Worm (Caenorhabditis elegans) whole organism, young adult: ENCODE measurements around the gene C54D10.9.

ENCODE experiments used
- B0019.2 ChIP-seq: fragments of 200-800 bp; sonication (Bioruptor generic); conservative IDR thresholded peaks from 2 replicates; pipeline ENCODE4 v1.3.6; 2022; ENCODE audit warnings: missing genetic modification reagents, missing genetic modification characterization, missing compliant biosample characterization
- B0261.1 ChIP-seq: sonication (generic microtip); optimal IDR thresholded peaks from 2 replicates; lab custom pipeline; 2016; ENCODE audit warnings: mild to moderate bottlenecking, missing genetic modification characterization, moderate library complexity, missing compliant biosample characterization
- K11D2.4 ChIP-seq: fragments of 200-800 bp; sonication (Bioruptor generic); IDR thresholded peaks from 2 replicates; pipeline ENCODE4 v1.3.6; 2022; ENCODE audit warnings: missing genetic modification reagents, missing genetic modification characterization, missing compliant biosample characterization
- T07F8.4 ChIP-seq: sonication (generic microtip); optimal IDR thresholded peaks from 2 replicates; lab custom pipeline; 2016; ENCODE audit warnings: mild to moderate bottlenecking, missing genetic modification characterization, moderate library complexity, missing compliant biosample characterization
- Y53G8AR.9 ChIP-seq: fragments of 200-800 bp; sonication (Bioruptor generic); conservative IDR thresholded peaks from 2 replicates; pipeline ENCODE4 v1.3.6; 2022; ENCODE audit warnings: missing genetic modification reagents, missing genetic modification characterization, missing compliant biosample characterization
- Y56A3A.18 ChIP-seq: fragments of 200-800 bp; sonication (Bioruptor generic); IDR thresholded peaks from 2 replicates; pipeline ENCODE4 v1.3.6; 2022; ENCODE audit warnings: missing genetic modification reagents, missing genetic modification characterization, missing compliant biosample characterization
- ZK185.1 ChIP-seq: sonication (generic microtip); optimal IDR thresholded peaks from 2 replicates; lab custom pipeline; 2016; ENCODE audit warnings: mild to moderate bottlenecking, missing genetic modification characterization, missing compliant biosample characterization; ENCODE audit not compliant: poor library complexity, severe bottlenecking
- atf-7 ChIP-seq: sonication (generic microtip); optimal IDR thresholded peaks from 2 replicates; lab custom pipeline; 2017; ENCODE audit warnings: mild to moderate bottlenecking, missing genetic modification characterization, missing compliant biosample characterization
- bed-1 ChIP-seq: fragments of 200-800 bp; sonication (Bioruptor generic); IDR thresholded peaks from 2 replicates; pipeline ENCODE4 v1.3.6; 2022; ENCODE audit warnings: missing genetic modification reagents, missing genetic modification characterization, missing compliant biosample characterization
- cebp-1 ChIP-seq, 2 experiments: fragments of 200-800 bp in 1 of 2; sonication (Bioruptor generic) in 1 of 2; sonication (generic microtip) in 1 of 2; IDR thresholded peaks in 1 of 2; optimal IDR thresholded peaks in 1 of 2; 2 replicates each; pipeline versions ENCODE4 v1.3.6 to Lab custom; 2017 to 2022; ENCODE audit warnings: missing compliant biosample characterization in 2 of 2, missing genetic modification characterization in 2 of 2, mild to moderate bottlenecking in 1 of 2, missing genetic modification reagents in 1 of 2, moderate library complexity in 1 of 2
- cebp-2 ChIP-seq: fragments of 200-800 bp; sonication (Bioruptor generic); IDR thresholded peaks from 2 replicates; pipeline ENCODE4 v1.3.6; 2022; ENCODE audit warnings: missing genetic modification characterization, missing compliant biosample characterization
- ceh-27 ChIP-seq: fragments of 200-800 bp; sonication (Bioruptor generic); optimal IDR thresholded peaks from 2 replicates; lab custom pipeline; 2018; ENCODE audit warnings: mild to moderate bottlenecking, missing genetic modification characterization, moderate library complexity, missing compliant biosample characterization
- ceh-58 ChIP-seq: fragments of 200-800 bp; sonication (Bioruptor generic); IDR thresholded peaks from 2 replicates; pipeline ENCODE4 v1.3.6; 2022; ENCODE audit warnings: missing genetic modification characterization, missing compliant biosample characterization
- egrh-3 ChIP-seq: fragments of 200-800 bp; sonication (Bioruptor generic); IDR thresholded peaks from 2 replicates; pipeline ENCODE4 v1.3.6; 2022; ENCODE audit warnings: missing genetic modification reagents, missing genetic modification characterization, missing compliant biosample characterization
- ets-4 ChIP-seq: fragments of 200-800 bp; sonication (Bioruptor generic); optimal IDR thresholded peaks from 2 replicates; lab custom pipeline; 2018; ENCODE audit warnings: mild to moderate bottlenecking, missing genetic modification characterization, missing compliant biosample characterization
- hlh-12 ChIP-seq: sonication (generic microtip); optimal IDR thresholded peaks from 2 replicates; lab custom pipeline; 2016; ENCODE audit warnings: missing genetic modification characterization, missing compliant biosample characterization
- hlh-26 ChIP-seq: fragments of 200-800 bp; sonication (Bioruptor generic); conservative IDR thresholded peaks from 2 replicates; pipeline ENCODE4 v1.3.6; 2022; ENCODE audit warnings: missing genetic modification reagents, missing genetic modification characterization, missing compliant biosample characterization
- hmg-1.2 ChIP-seq: fragments of 200-800 bp; sonication (Bioruptor generic); IDR thresholded peaks from 2 replicates; pipeline ENCODE4 v1.3.6; 2022; ENCODE audit warnings: missing genetic modification reagents, missing genetic modification characterization, missing compliant biosample characterization
- hmg-20 ChIP-seq: fragments of 200-800 bp; sonication (Bioruptor generic); IDR thresholded peaks from 2 replicates; pipeline ENCODE4 v1.3.6; 2022; ENCODE audit warnings: missing genetic modification reagents, missing genetic modification characterization, missing compliant biosample characterization
- hsf-1 ChIP-seq: fragments of 200-800 bp; sonication (Bioruptor generic); IDR thresholded peaks from 2 replicates; pipeline ENCODE4 v1.3.6; 2022; ENCODE audit warnings: missing genetic modification reagents, missing genetic modification characterization, missing compliant biosample characterization
- lag-1 ChIP-seq: fragments of 200-800 bp; sonication (Bioruptor generic); IDR thresholded peaks from 2 replicates; pipeline ENCODE4 v1.3.6; 2022; ENCODE audit warnings: missing genetic modification reagents, missing genetic modification characterization, missing compliant biosample characterization
- madf-10 ChIP-seq: sonication (generic microtip); optimal IDR thresholded peaks from 2 replicates; lab custom pipeline; 2016; ENCODE audit warnings: mild to moderate bottlenecking, missing genetic modification characterization, missing compliant biosample characterization
- nhr-120 ChIP-seq: fragments of 200-800 bp; sonication (Bioruptor generic); IDR thresholded peaks from 2 replicates; pipeline ENCODE4 v1.3.6; 2022; ENCODE audit warnings: missing genetic modification characterization, missing compliant biosample characterization
- nhr-179 ChIP-seq: sonication (generic microtip); optimal IDR thresholded peaks from 2 replicates; lab custom pipeline; 2016; ENCODE audit warnings: mild to moderate bottlenecking, missing genetic modification characterization, missing compliant biosample characterization
- nhr-90 ChIP-seq: sonication (generic microtip); optimal IDR thresholded peaks from 2 replicates; lab custom pipeline; 2016; ENCODE audit warnings: missing genotype, mild to moderate bottlenecking, missing genetic modification characterization, missing compliant biosample characterization
- pha-4 ChIP-seq: fragments of 150-350 bp; sonication (generic microtip); optimal IDR thresholded peaks from 2 replicates; lab custom pipeline; 2014; ENCODE audit warnings: missing biosample characterization, missing genetic modification reagents, missing genetic modification characterization
- sdz-38 ChIP-seq: sonication (generic microtip); optimal IDR thresholded peaks from 2 replicates; lab custom pipeline; 2016; ENCODE audit warnings: missing genotype, missing genetic modification characterization, missing compliant biosample characterization
- sea-2 ChIP-seq: fragments of 200-800 bp; sonication (Bioruptor generic); IDR thresholded peaks from 2 replicates; pipeline ENCODE4 v1.3.6; 2022; ENCODE audit warnings: missing genetic modification characterization, missing compliant biosample characterization
- somi-1 ChIP-seq: fragments of 200-800 bp; sonication (Bioruptor generic); optimal IDR thresholded peaks from 2 replicates; lab custom pipeline; 2018; ENCODE audit warnings: mild to moderate bottlenecking, missing genetic modification characterization, missing compliant biosample characterization
- sptf-2 ChIP-seq: fragments of 200-800 bp; sonication (Bioruptor generic); optimal IDR thresholded peaks from 2 replicates; lab custom pipeline; 2018; ENCODE audit warnings: mild to moderate bottlenecking, missing genetic modification characterization, missing compliant biosample characterization
- unc-130 ChIP-seq: sonication (generic microtip); optimal IDR thresholded peaks from 2 replicates; lab custom pipeline; 2016; ENCODE audit warnings: missing genetic modification reagents, missing genetic modification characterization, missing compliant biosample characterization
- unc-62 ChIP-seq: fragments of 150-350 bp; optimal IDR thresholded peaks from 2 replicates; lab custom pipeline; 2014; ENCODE audit warnings: missing biosample characterization, missing genetic modification reagents, missing genetic modification characterization
- ztf-18 ChIP-seq: sonication (generic microtip); optimal IDR thresholded peaks from 2 replicates; lab custom pipeline; 2016; ENCODE audit warnings: missing genotype, mild to moderate bottlenecking, missing genetic modification characterization, missing compliant biosample characterization
- ztf-22 ChIP-seq: fragments of 200-800 bp; sonication (Bioruptor generic); optimal IDR thresholded peaks from 2 replicates; lab custom pipeline; 2018; ENCODE audit warnings: mild to moderate bottlenecking, missing genetic modification characterization, moderate library complexity, missing compliant biosample characterization

Gene C54D10.9

DNA sequence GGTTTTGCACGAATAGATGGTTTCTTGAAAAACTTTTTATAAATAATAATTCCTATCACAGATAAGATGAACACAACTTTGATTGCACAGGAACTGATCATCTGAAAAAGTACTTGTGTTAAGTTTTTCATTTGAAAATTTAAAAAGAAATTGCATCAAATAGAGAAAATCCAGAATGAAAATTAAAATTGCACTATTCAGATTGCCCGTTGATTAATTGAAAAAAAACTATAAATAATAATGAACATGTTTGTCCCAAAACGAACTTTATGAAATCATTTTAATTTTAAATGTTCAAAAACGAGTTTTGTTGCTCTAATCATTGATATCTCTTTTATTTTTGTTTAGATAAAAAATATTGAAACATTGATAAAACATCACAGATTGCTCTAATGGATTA, 29.7 kb upstream of the C54D10.9 start, which contains the start of gene cdr-3:
cdr-3 (minus strand) TSS at position 101 of the 400 bp plus-strand sequence.
- no peak for TF ChIP-seq bed-1 (GFP tag; lab: Robert Waterston, UW)
- no peak for TF ChIP-seq ZK185.1 (tag; lab: Kevin White, UChicago)
- TF ChIP-seq nhr-179 (tag; lab: Kevin White, UChicago): no peak
- no peak for TF ChIP-seq somi-1 (GFP tag; lab: Kevin White, UChicago)
- no peak for TF ChIP-seq Y53G8AR.9 (GFP tag; lab: Robert Waterston, UW)
- TF ChIP-seq nhr-90 (tag; lab: Kevin White, UChicago): no peak

DNA sequence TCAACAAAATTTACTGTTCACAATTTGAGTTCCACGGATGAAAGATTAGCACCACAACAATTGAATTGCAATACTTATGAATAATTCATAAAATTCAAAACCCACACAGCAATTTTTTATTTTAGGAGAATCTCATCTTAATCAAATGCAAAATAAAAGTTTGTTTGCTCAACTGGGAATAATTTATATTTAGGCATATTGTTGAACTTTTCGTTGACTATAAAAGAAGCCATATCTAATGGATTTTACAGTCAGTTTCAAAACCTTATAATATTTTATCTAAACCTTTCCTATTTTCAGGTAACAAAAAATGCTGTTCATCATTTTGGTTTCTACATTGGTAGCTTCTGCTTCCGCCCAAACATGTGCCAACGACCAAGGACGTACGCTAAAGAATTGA, 28.7 kb upstream of the C54D10.9 start, which contains the start of gene C54D10.3:
C54D10.3 (plus strand) TSS at position 301 of the 400 bp plus-strand sequence.
- TF ChIP-seq sdz-38 (tag; lab: Kevin White, UChicago): no peak
- no peak for TF ChIP-seq nhr-120 (GFP tag; lab: Robert Waterston, UW)
- TF ChIP-seq hsf-1 (GFP tag; lab: Robert Waterston, UW): no peak
- TF ChIP-seq unc-62 (GFP tag; lab: Kevin White, UChicago): no peak
- TF ChIP-seq hlh-26 (GFP tag; lab: Robert Waterston, UW): no peak

DNA sequence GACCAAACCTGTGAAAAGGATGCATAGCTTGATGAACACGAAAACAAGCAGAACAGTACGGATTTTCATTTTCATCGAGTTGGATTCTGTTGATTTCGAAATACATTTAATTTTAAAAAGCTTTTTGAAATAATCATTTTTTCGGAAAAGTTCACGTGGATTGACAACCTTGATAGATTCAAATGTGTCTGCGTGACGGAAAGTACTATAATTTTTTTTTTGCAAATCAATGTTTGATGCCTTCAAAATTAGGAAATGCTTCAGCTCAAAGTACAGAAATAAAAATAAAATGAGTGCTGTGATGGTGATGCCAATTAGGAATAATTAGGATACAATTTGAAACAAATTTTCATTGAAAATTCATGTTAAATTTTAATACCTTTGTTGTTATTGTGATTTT, 26.1 kb upstream of the C54D10.9 start, which contains the start of gene C54D10.4:
C54D10.4 (minus strand) TSS at position 101 of the 400 bp plus-strand sequence.
- TF ChIP-seq T07F8.4 (tag; lab: Kevin White, UChicago) (no peak), sdz-38 (tag; lab: Kevin White, UChicago) (no peak), cebp-1 (GFP tag; IDR thresholded peaks at IDR 0.05; lab: Robert Waterston, UW) (no peak), cebp-1 (tag; optimal IDR thresholded peaks at IDR 0.05; lab: Kevin White, UChicago) (no peak), ets-4 (no peak), hmg-20 (no peak), cebp-2 (no peak), egrh-3 (GFP tag; lab: Robert Waterston, UW) (no peak), hmg-1.2 (GFP tag; lab: Robert Waterston, UW) (no peak), lag-1 (GFP tag; lab: Robert Waterston, UW) (no peak), hlh-26 (GFP tag; lab: Robert Waterston, UW) (no peak), ceh-58 (GFP tag; lab: Robert Waterston, UW) (no peak), nhr-90 (tag; lab: Kevin White, UChicago) (no peak), pha-4 (tag; lab: Kevin White, UChicago) (no peak), unc-130 (GFP tag; lab: Kevin White, UChicago) (no peak), Y56A3A.18 (GFP tag; lab: Robert Waterston, UW) (no peak), atf-7 (tag; lab: Kevin White, UChicago) (no peak), ceh-27 (GFP tag; lab: Kevin White, UChicago) (no peak), B0261.1 (no peak), K11D2.4 (no peak), sea-2 (no peak)
- TF ChIP-seq, all 124 proteins: peak for 0

- TF ChIP-seq madf-10 (tag; lab: Kevin White, UChicago) (no peak), ztf-22 (GFP tag; lab: Kevin White, UChicago) (no peak), T07F8.4 (tag; lab: Kevin White, UChicago) (no peak), B0019.2 (GFP tag; lab: Robert Waterston, UW) (no peak), ztf-18 (tag; lab: Kevin White, UChicago) (no peak), sptf-2 (GFP tag; lab: Kevin White, UChicago) (no peak), hlh-12 (tag; lab: Kevin White, UChicago) (no peak)
Observed at ce11 chrV:12421360-12421759, 25.6 kb upstream of the C54D10.9 start.
